Worm (Caenorhabditis elegans): ENCODE results near the gene R13A5.11.

DNA sequence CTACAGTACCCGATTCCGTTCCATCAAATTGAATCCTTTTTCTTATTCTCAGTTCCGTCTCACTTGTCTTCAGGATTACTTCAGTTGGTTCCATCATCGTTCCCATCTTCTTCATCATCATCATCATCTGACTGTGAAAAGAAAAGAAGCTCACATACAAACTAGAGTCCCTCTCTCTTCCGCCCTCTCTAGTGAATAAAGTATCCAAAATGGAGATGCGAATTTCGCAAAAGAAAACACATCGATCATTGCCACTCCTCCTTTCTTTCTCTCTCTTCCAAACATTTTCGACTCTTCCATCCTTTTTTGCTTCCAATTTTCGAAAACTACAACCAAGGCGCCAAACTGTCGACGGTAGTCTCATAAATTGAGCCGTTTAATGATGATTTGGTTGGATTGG lies 40.3 kb downstream of the R13A5.11 start:
- TF ChIP-seq nhr-12 (tag; optimal IDR thresholded peaks at IDR 0.05) = no peak
- no peak for TF ChIP-seq bed-3 (GFP tag; optimal IDR thresholded peaks at IDR 0.05)
- TF ChIP-seq snpc-4 (tag; optimal IDR thresholded peaks at IDR 0.05) = no peak
- no peak for TF ChIP-seq elt-3 (tag; optimal IDR thresholded peaks at IDR 0.05)
- no peak for TF ChIP-seq lin-13 (tag; optimal IDR thresholded peaks at IDR 0.05)
- no peak for TF ChIP-seq mab-5 (tag; optimal IDR thresholded peaks at IDR 0.05)
- no peak for TF ChIP-seq blmp-1 (tag; optimal IDR thresholded peaks at IDR 0.05)

Data from whole organism, mixed stage, embryonic.